Worm (Caenorhabditis elegans): ENCODE data around the gene T21C12.8.

T21C12.8 gene

ce11 chrIII:10523025-10523424, 29.8 kb downstream of the T21C12.8 start:
- peak; percentile 64 for TF ChIP-seq elt-1 (tag; optimal IDR thresholded peaks at IDR 0.05)
- no peak for TF ChIP-seq tbx-2 (tag; optimal IDR thresholded peaks at IDR 0.05)

ce11 chrIII:10521219-10521618, 31.6 kb downstream of the T21C12.8 start:
- TF ChIP-seq ceh-28 (tag; optimal IDR thresholded peaks at IDR 0.05) (no peak), hmg-11 (tag; optimal IDR thresholded peaks at IDR 0.05) (no peak), mml-1 (tag; optimal IDR thresholded peaks at IDR 0.05) (no peak)

- TF ChIP-seq nfya-1 (tag; optimal IDR thresholded peaks at IDR 0.05; ENCODE audit: insufficient read depth) (peak; percentile 43), egl-5 (tag; optimal IDR thresholded peaks at IDR 0.05) (peak; percentile 33), hmg-11 (tag; optimal IDR thresholded peaks at IDR 0.05) (no peak), nhr-25 (tag; optimal IDR thresholded peaks at IDR 0.05) (no peak)
Observed at ce11 chrIII:10520523-10520922, 32.3 kb downstream of the T21C12.8 start, which contains the start of gene unc-49. unc-49 (plus strand) TSS chrIII:10520762.

- no peak for TF ChIP-seq ceh-9 (tag; optimal IDR thresholded peaks at IDR 0.05)
- TF ChIP-seq nhr-237 (tag; optimal IDR thresholded peaks at IDR 0.05): no peak
- no peak for TF ChIP-seq ceh-28 (tag; optimal IDR thresholded peaks at IDR 0.05)
- TF ChIP-seq nhr-23 (tag; optimal IDR thresholded peaks at IDR 0.05): no peak
- TF ChIP-seq ztf-4 (tag; optimal IDR thresholded peaks at IDR 0.05): no peak
- TF ChIP-seq egl-27 (tag; optimal IDR thresholded peaks at IDR 0.05): no peak
- TF ChIP-seq daf-12 (tag; optimal IDR thresholded peaks at IDR 0.05): no peak
- TF ChIP-seq ztf-11 (tag; optimal IDR thresholded peaks at IDR 0.05): no peak
- TF ChIP-seq ZK546.5 (tag; optimal IDR thresholded peaks at IDR 0.05): no peak
- no peak for TF ChIP-seq snpc-4 (tag; optimal IDR thresholded peaks at IDR 0.05)
- TF ChIP-seq nfya-1 (tag; optimal IDR thresholded peaks at IDR 0.05; ENCODE audit: insufficient read depth): no peak
- no peak for TF ChIP-seq sea-2 (GFP tag; optimal IDR thresholded peaks at IDR 0.05)
Observed at ce11 chrIII:10519615-10520014, 33.2 kb downstream of the T21C12.8 start.

ce11 chrIII:10518884-10519283, 33.9 kb downstream of the T21C12.8 start:
- no peak for TF ChIP-seq nhr-43 (tag; optimal IDR thresholded peaks at IDR 0.05; ENCODE audit: poor library complexity, severe bottlenecking)
- no peak for TF ChIP-seq skn-1 (tag; optimal IDR thresholded peaks at IDR 0.05)
- no peak for TF ChIP-seq hmg-11 (tag; optimal IDR thresholded peaks at IDR 0.05)

- TF ChIP-seq lsy-12 (tag; optimal IDR thresholded peaks at IDR 0.05) (no peak), nhr-12 (tag; optimal IDR thresholded peaks at IDR 0.05) (no peak), nhr-23 (tag; optimal IDR thresholded peaks at IDR 0.05) (no peak), ama-1 (optimal IDR thresholded peaks at IDR 0.05) (no peak), nhr-11 (tag; optimal IDR thresholded peaks at IDR 0.05) (no peak), ztf-11 (tag; optimal IDR thresholded peaks at IDR 0.05) (no peak), ztf-4 (tag; optimal IDR thresholded peaks at IDR 0.05) (no peak), daf-12 (tag; optimal IDR thresholded peaks at IDR 0.05) (no peak), unc-62 (GFP tag; optimal IDR thresholded peaks at IDR 0.05) (no peak)
Observed at ce11 chrIII:10515751-10516150, 37.1 kb downstream of the T21C12.8 start.

ce11 chrIII:10512570-10512969, 40.3 kb downstream of the T21C12.8 start:
- TF ChIP-seq ama-1 (optimal IDR thresholded peaks at IDR 0.05) (no peak), fkh-10 (GFP tag; optimal IDR thresholded peaks at IDR 0.05) (peak; percentile 90)

- TF ChIP-seq pha-4 (tag; optimal IDR thresholded peaks at IDR 0.05) (peak; percentile 93), ceh-28 (tag; optimal IDR thresholded peaks at IDR 0.05) (peak; percentile 40), lin-15B (tag; optimal IDR thresholded peaks at IDR 0.05) (peak; percentile 96), nhr-237 (tag; optimal IDR thresholded peaks at IDR 0.05) (no peak), aly-2 (tag; optimal IDR thresholded peaks at IDR 0.05) (no peak), skn-1 (tag; optimal IDR thresholded peaks at IDR 0.05) (peak; percentile 67), jun-1 (tag; optimal IDR thresholded peaks at IDR 0.05) (peak; percentile 75), snpc-4 (tag; optimal IDR thresholded peaks at IDR 0.05) (peak; percentile 90), elt-2 (tag; optimal IDR thresholded peaks at IDR 0.05) (peak; percentile 43), nhr-43 (tag; optimal IDR thresholded peaks at IDR 0.05; ENCODE audit: poor library complexity, severe bottlenecking) (peak; percentile 59), R02D3.7 (tag; optimal IDR thresholded peaks at IDR 0.05) (peak; percentile 86), ama-1 (optimal IDR thresholded peaks at IDR 0.05) (no peak), tbx-2 (tag; optimal IDR thresholded peaks at IDR 0.05) (peak; percentile 54), nfya-1 (tag; optimal IDR thresholded peaks at IDR 0.05; ENCODE audit: insufficient read depth) (peak; percentile 90), hmg-11 (tag; optimal IDR thresholded peaks at IDR 0.05) (peak; percentile 70), eor-1 (tag; optimal IDR thresholded peaks at IDR 0.05) (no peak), fkh-10 (GFP tag; optimal IDR thresholded peaks at IDR 0.05) (peak; percentile 26), pqm-1 (tag; optimal IDR thresholded peaks at IDR 0.05) (peak; percentile 6), nhr-23 (tag; optimal IDR thresholded peaks at IDR 0.05) (peak; percentile 90), nhr-25 (tag; optimal IDR thresholded peaks at IDR 0.05) (peak; percentile 35)
Observed at ce11 chrIII:10506699-10507248, 46.1 kb downstream of the T21C12.8 start, which contains the start of the genes sip-1 and sly-1. sip-1 (minus strand) TSS chrIII:10506801. sly-1 (plus strand) TSS chrIII:10507058.

Data from whole organism, L3 larva.